Worm (Caenorhabditis elegans) whole organism, L4 larva: ENCODE results near the gene dnj-5.
A peak's percentile ranks its signal among the peaks of the same experiment; 100 is the strongest.

Experiments
- D1046.2 ChIP-seq: fragments of 200-800 bp; sonication (Bioruptor generic); IDR thresholded peaks from 2 replicates; pipeline ENCODE4 v1.3.6; 2022; ENCODE audit warnings: missing genetic modification characterization, missing compliant biosample characterization
- F26F4.8 ChIP-seq: fragments of 200-800 bp; sonication (Bioruptor generic); conservative IDR thresholded peaks from 2 replicates; pipeline ENCODE4 v1.3.6; 2022; ENCODE audit warnings: missing genetic modification characterization, missing compliant biosample characterization
- F49E8.2 ChIP-seq: sonication (generic microtip); optimal IDR thresholded peaks from 2 replicates; lab custom pipeline; 2016; ENCODE audit warnings: missing compliant biosample characterization, mild to moderate bottlenecking, missing genetic modification characterization, borderline replicate concordance
- R02D3.7 ChIP-seq: fragments of 150-350 bp; sonication (generic microtip); optimal IDR thresholded peaks from 3 replicates; lab custom pipeline; 2014; ENCODE audit warnings: missing biosample characterization, missing genetic modification characterization
- T26A8.4 ChIP-seq: fragments of 200-800 bp; sonication (Bioruptor generic); IDR thresholded peaks from 2 replicates; pipeline ENCODE4 v1.3.6; 2022; ENCODE audit warnings: missing genetic modification characterization, missing compliant biosample characterization
- Y105C5A.15 ChIP-seq: fragments of 200-800 bp; sonication (Bioruptor generic); IDR thresholded peaks from 2 replicates; pipeline ENCODE4 v1.3.6; 2022; ENCODE audit warnings: missing genetic modification characterization, missing compliant biosample characterization
- ZK337.2 ChIP-seq: fragments of 200-800 bp; sonication (Bioruptor generic); IDR thresholded peaks from 2 replicates; pipeline ENCODE4 v1.3.6; 2022; ENCODE audit warnings: missing genetic modification reagents, missing genetic modification characterization, missing compliant biosample characterization
- ZK546.5 ChIP-seq, 2 experiments: sonication (generic microtip); optimal IDR thresholded peaks; 2 replicates each; lab custom pipeline; 2017; ENCODE audit warnings: missing biosample characterization in 2 of 2, missing genetic modification characterization in 2 of 2
- aha-1 ChIP-seq: fragments of 150-350 bp; peaks from one replicate; lab custom pipeline; 2014; ENCODE audit warnings: missing biosample characterization, missing genetic modification characterization
- ama-1 ChIP-seq: fragments of 150-350 bp; optimal IDR thresholded peaks from 2 replicates; lab custom pipeline; 2014; ENCODE audit warnings: inconsistent platforms, mixed read lengths
- ceh-20 ChIP-seq: fragments of 200-800 bp; sonication (Bioruptor generic); IDR thresholded peaks from 2 replicates; pipeline ENCODE4 v1.3.6; 2022; ENCODE audit warnings: missing genetic modification reagents, missing genetic modification characterization, missing compliant biosample characterization
- ceh-28 ChIP-seq: fragments of 150-350 bp; optimal IDR thresholded peaks from 2 replicates; lab custom pipeline; 2014; ENCODE audit warnings: missing biosample characterization, missing genetic modification reagents, missing genetic modification characterization
- ceh-32 ChIP-seq: sonication (generic microtip); optimal IDR thresholded peaks from 2 replicates; lab custom pipeline; 2016; ENCODE audit warnings: mild to moderate bottlenecking, missing genetic modification characterization, missing compliant biosample characterization; ENCODE audit not compliant: poor library complexity
- ceh-44 ChIP-seq: fragments of 200-800 bp; sonication (Bioruptor generic); IDR thresholded peaks from 2 replicates; pipeline ENCODE4 v1.3.6; 2022; ENCODE audit warnings: missing genetic modification reagents, missing genetic modification characterization, missing compliant biosample characterization
- ceh-62 ChIP-seq: sonication (generic microtip); optimal IDR thresholded peaks from 2 replicates; lab custom pipeline; 2017; ENCODE audit warnings: missing biosample characterization, missing genetic modification characterization
- ces-1 ChIP-seq: fragments of 150-350 bp; sonication (generic microtip); optimal IDR thresholded peaks from 4 replicates; lab custom pipeline; 2014; ENCODE audit warnings: missing biosample characterization, missing genetic modification reagents, missing genetic modification characterization
- daf-16 ChIP-seq, 3 experiments: sonication (generic microtip); optimal IDR thresholded peaks; 2 replicates each; lab custom pipeline; 2016 to 2017; ENCODE audit warnings: missing genetic modification characterization in 3 of 3, missing genetic modification reagents in 3 of 3, mild to moderate bottlenecking in 2 of 3, missing compliant biosample characterization in 2 of 3, missing biosample characterization in 1 of 3, moderate library complexity in 1 of 3
- dmd-6 ChIP-seq: fragments of 200-800 bp; sonication (Bioruptor generic); IDR thresholded peaks from 2 replicates; pipeline ENCODE4 v1.3.6; 2022; ENCODE audit warnings: missing genetic modification reagents, missing genetic modification characterization, missing compliant biosample characterization
- dmd-9 ChIP-seq: fragments of 200-800 bp; sonication (Bioruptor generic); IDR thresholded peaks from 2 replicates; pipeline ENCODE4 v1.3.6; 2022; ENCODE audit warnings: missing genetic modification reagents, missing genetic modification characterization, missing compliant biosample characterization
- dve-1 ChIP-seq: sonication (generic microtip); optimal IDR thresholded peaks from 2 replicates; lab custom pipeline; 2017; ENCODE audit warnings: antibody characterized with exemption, mild to moderate bottlenecking, missing genetic modification characterization, missing compliant biosample characterization; ENCODE audit not compliant: insufficient read depth
- fos-1 ChIP-seq: fragments of 150-350 bp; optimal IDR thresholded peaks from 2 replicates; lab custom pipeline; 2014; ENCODE audit warnings: missing biosample characterization, missing genetic modification characterization
- hlh-11 ChIP-seq: fragments of 200-800 bp; sonication (Bioruptor generic); optimal IDR thresholded peaks from 2 replicates; lab custom pipeline; 2018; ENCODE audit warnings: mild to moderate bottlenecking, missing genetic modification characterization, missing compliant biosample characterization
- hlh-30 ChIP-seq: sonication (generic microtip); optimal IDR thresholded peaks from 2 replicates; lab custom pipeline; 2017; ENCODE audit warnings: antibody characterized with exemption, mild to moderate bottlenecking, missing genetic modification characterization, missing compliant biosample characterization; ENCODE audit not compliant: insufficient read depth
- hmg-1.1 ChIP-seq: fragments of 200-800 bp; sonication (Bioruptor generic); IDR thresholded peaks from 2 replicates; pipeline ENCODE4 v1.3.6; 2022; ENCODE audit warnings: missing genetic modification reagents, missing genetic modification characterization, missing compliant biosample characterization
- jun-1 ChIP-seq: fragments of 150-350 bp; optimal IDR thresholded peaks from 2 replicates; lab custom pipeline; 2014; ENCODE audit warnings: missing biosample characterization, missing genetic modification reagents, missing genetic modification characterization
- lin-13 ChIP-seq: fragments of 150-350 bp; optimal IDR thresholded peaks from 2 replicates; lab custom pipeline; 2014; ENCODE audit warnings: missing biosample characterization, missing genetic modification reagents, missing genetic modification characterization
- lin-29 ChIP-seq: fragments of 200-800 bp; sonication (Bioruptor generic); IDR thresholded peaks from 2 replicates; pipeline ENCODE4 v1.3.6; 2022; ENCODE audit warnings: missing genetic modification reagents, missing genetic modification characterization, missing compliant biosample characterization
- mdl-1 ChIP-seq, 2 experiments: fragments of 150-350 bp in 1 of 2; sonication (generic microtip) in 1 of 2; optimal IDR thresholded peaks; 2 replicates each; lab custom pipeline; 2014 to 2017; ENCODE audit warnings: missing biosample characterization in 2 of 2, missing genetic modification characterization in 2 of 2
- mep-1 ChIP-seq: fragments of 150-350 bp; sonication (generic microtip); optimal IDR thresholded peaks from 3 replicates; lab custom pipeline; 2014; ENCODE audit warnings: missing biosample characterization, missing genetic modification characterization
- mes-2 ChIP-seq: sonication (generic microtip); optimal IDR thresholded peaks from 2 replicates; lab custom pipeline; 2016; ENCODE audit warnings: missing genotype, mild to moderate bottlenecking, missing genetic modification characterization, missing compliant biosample characterization; ENCODE audit not compliant: poor library complexity, severe bottlenecking
- mxl-3 ChIP-seq: fragments of 200-800 bp; sonication (Bioruptor generic); optimal IDR thresholded peaks from 2 replicates; lab custom pipeline; 2018; ENCODE audit warnings: mild to moderate bottlenecking, missing genetic modification characterization, missing compliant biosample characterization
- nhr-10 ChIP-seq: fragments of 150-350 bp; optimal IDR thresholded peaks from 2 replicates; lab custom pipeline; 2014; ENCODE audit warnings: missing biosample characterization, missing genetic modification characterization
- nhr-102 ChIP-seq: sonication (generic microtip); optimal IDR thresholded peaks from 2 replicates; lab custom pipeline; 2016; ENCODE audit warnings: mild to moderate bottlenecking, missing genetic modification characterization, moderate library complexity, missing compliant biosample characterization
- nhr-11 ChIP-seq: fragments of 150-350 bp; optimal IDR thresholded peaks from 2 replicates; lab custom pipeline; 2014; ENCODE audit warnings: missing biosample characterization, missing genetic modification characterization
- nhr-237 ChIP-seq: sonication (generic microtip); optimal IDR thresholded peaks from 2 replicates; lab custom pipeline; 2017; ENCODE audit warnings: missing biosample characterization, missing genetic modification characterization
- nhr-25 ChIP-seq: sonication (generic microtip); optimal IDR thresholded peaks from 2 replicates; lab custom pipeline; 2017; ENCODE audit warnings: missing genetic modification characterization, mild to moderate bottlenecking, missing compliant biosample characterization, antibody characterized with exemption, moderate library complexity, borderline replicate concordance; ENCODE audit not compliant: insufficient read depth
- nhr-28 ChIP-seq: fragments of 150-350 bp; optimal IDR thresholded peaks from 2 replicates; lab custom pipeline; 2014; ENCODE audit warnings: missing biosample characterization, missing genetic modification characterization
- nhr-41 ChIP-seq: fragments of 200-800 bp; sonication (Bioruptor generic); IDR thresholded peaks from 2 replicates; pipeline ENCODE4 v1.3.6; 2022; ENCODE audit warnings: missing genetic modification reagents, missing genetic modification characterization, missing compliant biosample characterization
- pha-4 ChIP-seq, 2 experiments: fragments of 150-350 bp in 1 of 2; fragments of 200-800 bp in 1 of 2; sonication (Bioruptor generic) in 1 of 2; IDR thresholded peaks in 1 of 2; optimal IDR thresholded peaks in 1 of 2; 2 replicates each; pipeline versions ENCODE4 v1.3.6 to Lab custom; 2014 to 2022; ENCODE audit warnings: missing genetic modification characterization in 2 of 2, missing genetic modification reagents in 2 of 2, missing biosample characterization in 1 of 2, missing compliant biosample characterization in 1 of 2
- set-16 ChIP-seq: fragments of 200-800 bp; sonication (Bioruptor generic); IDR thresholded peaks from 2 replicates; pipeline ENCODE4 v1.3.6; 2022; ENCODE audit warnings: missing genetic modification reagents, missing genetic modification characterization, missing compliant biosample characterization
- spr-1 ChIP-seq: sonication (generic microtip); optimal IDR thresholded peaks from 2 replicates; lab custom pipeline; 2016; ENCODE audit warnings: mild to moderate bottlenecking, missing genetic modification characterization, missing compliant biosample characterization
- tag-97 ChIP-seq: fragments of 200-800 bp; sonication (Bioruptor generic); IDR thresholded peaks from 2 replicates; pipeline ENCODE4 v1.3.6; 2022; ENCODE audit warnings: missing genetic modification characterization, missing compliant biosample characterization
- tra-1 ChIP-seq: fragments of 200-800 bp; sonication (Bioruptor generic); IDR thresholded peaks from 2 replicates; pipeline ENCODE4 v1.3.6; 2022; ENCODE audit warnings: missing genetic modification reagents, missing genetic modification characterization, missing compliant biosample characterization
- unc-62 ChIP-seq, 3 experiments: fragments of 150-350 bp in 1 of 3; sonication (generic microtip); optimal IDR thresholded peaks in 2 of 3; peaks in 1 of 3; 1 replicate in 1 of 3; 2 replicates in 2 of 3; lab custom pipeline; 2014 to 2017; ENCODE audit warnings: missing biosample characterization in 3 of 3, missing genetic modification characterization in 3 of 3, missing genetic modification reagents in 3 of 3, missing genotype in 1 of 3
- zag-1 ChIP-seq: fragments of 150-350 bp; optimal IDR thresholded peaks from 2 replicates; lab custom pipeline; 2014; ENCODE audit warnings: missing biosample characterization, missing genetic modification characterization

Gene dnj-5

ce11 chrII:6830923-6831322 is 27.2 kb downstream of the dnj-5 start:
- TF ChIP-seq mes-2 (tag; lab: Kevin White, UChicago) (peak; percentile 20), dmd-6 (GFP tag; lab: Robert Waterston, UW) (no peak), aha-1 (peak; percentile 8)

DNA sequence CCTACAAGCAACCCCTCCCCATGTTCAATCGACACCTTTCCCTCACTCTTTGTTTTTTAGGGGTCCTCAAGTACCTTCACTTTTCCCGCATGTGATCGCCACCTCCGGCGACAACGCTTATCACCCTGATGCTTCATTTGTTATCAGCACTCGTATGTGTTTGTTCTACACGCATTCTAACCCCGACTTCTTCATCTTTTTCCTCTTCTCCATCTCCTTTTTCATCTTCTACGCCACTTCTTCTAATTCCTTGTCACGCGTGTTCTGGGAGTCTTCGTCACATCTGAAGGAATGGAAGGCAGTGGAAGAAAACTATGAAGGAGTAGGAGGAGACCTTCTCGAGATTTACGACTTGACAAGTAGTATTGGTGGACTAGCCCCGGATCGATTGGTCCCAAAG is 28.1 kb downstream of the dnj-5 start:
- TF ChIP-seq nhr-10 (tag; lab: Kevin White, UChicago) (no peak), unc-62 (GFP tag; optimal IDR thresholded peaks at IDR 0.05 in 1 of 2; lab: Kevin White, UChicago) (peak in 1 of 2 experiments; percentile 99), unc-62 (tag; optimal IDR thresholded peaks at IDR 0.05; lab: Kevin White, UChicago) (no peak), dve-1 (tag; lab: Kevin White, UChicago) (peak; percentile 22), ceh-62 (tag; lab: Kevin White, UChicago) (no peak), hlh-30 (peak; percentile 83), pha-4 (GFP tag; IDR thresholded peaks at IDR 0.05; lab: Robert Waterston, UW) (no peak), pha-4 (tag; optimal IDR thresholded peaks at IDR 0.05; lab: Kevin White, UChicago) (no peak), ceh-32 (tag; lab: Kevin White, UChicago) (no peak), hlh-11 (tag; lab: Kevin White, UChicago) (peak; percentile 51), set-16 (no peak), nhr-28 (peak; percentile 38), ceh-28 (tag; lab: Kevin White, UChicago) (no peak), daf-16 (GFP tag; optimal IDR thresholded peaks at IDR 0.05; lab: Kevin White, UChicago) (no peak), daf-16 (tag; optimal IDR thresholded peaks at IDR 0.05; lab: Kevin White, UChicago) (no peak), Y105C5A.15 (GFP tag; lab: Robert Waterston, UW) (no peak), mdl-1 (tag; optimal IDR thresholded peaks at IDR 0.05; lab: Kevin White, UChicago) (peak in 1 of 2 experiments; percentile 32), mxl-3 (GFP tag; lab: Kevin White, UChicago) (peak; percentile 49), jun-1 (no peak), mep-1 (tag; lab: Kevin White, UChicago) (peak; percentile 6), ceh-20 (GFP tag; lab: Robert Waterston, UW) (no peak), nhr-102 (tag; lab: Kevin White, UChicago) (no peak), nhr-11 (tag; lab: Kevin White, UChicago) (no peak), nhr-41 (GFP tag; lab: Robert Waterston, UW) (no peak), aha-1 (peak; percentile 92), R02D3.7 (tag; lab: Kevin White, UChicago) (no peak), tag-97 (GFP tag; lab: Robert Waterston, UW) (no peak)

DNA sequence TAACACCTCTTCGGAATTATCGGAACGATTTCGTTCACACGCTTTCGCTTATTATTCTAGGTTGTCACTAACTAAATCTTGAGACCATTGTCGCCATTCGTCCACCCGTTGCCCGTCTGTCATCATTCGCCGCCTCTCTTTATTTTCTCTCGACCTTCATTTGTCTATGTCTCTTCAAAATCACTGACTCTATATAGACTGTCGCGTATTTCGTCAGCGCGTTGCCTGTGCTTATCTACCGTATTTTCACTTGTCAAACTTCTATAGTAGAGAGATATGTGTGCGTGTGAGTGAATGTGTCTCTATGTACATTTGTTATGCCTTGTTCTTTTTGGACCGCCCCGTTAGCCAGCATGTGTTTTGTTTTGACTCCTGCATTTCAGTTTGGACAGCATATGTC is 29.0 kb downstream of the dnj-5 start:
- TF ChIP-seq spr-1 (tag; lab: Kevin White, UChicago) (no peak), nhr-28 (peak; percentile 84), ZK546.5 (tag; optimal IDR thresholded peaks at IDR 0.05; lab: Kevin White, UChicago) (no peak), ama-1 (lab: Kevin White, UChicago) (no peak), zag-1 (tag; lab: Kevin White, UChicago) (no peak), nhr-10 (tag; lab: Kevin White, UChicago) (peak; percentile 0), mxl-3 (GFP tag; lab: Kevin White, UChicago) (peak; percentile 82), dmd-9 (GFP tag; lab: Robert Waterston, UW) (no peak), ceh-44 (no peak), hmg-1.1 (GFP tag; lab: Robert Waterston, UW) (no peak), fos-1 (tag; lab: Kevin White, UChicago) (no peak), lin-29 (GFP tag; lab: Robert Waterston, UW) (no peak), ces-1 (GFP tag; lab: Kevin White, UChicago) (no peak), ZK337.2 (no peak), nhr-237 (tag; lab: Kevin White, UChicago) (no peak), F26F4.8 (no peak), unc-62 (GFP tag; optimal IDR thresholded peaks at IDR 0.05 in 1 of 2; lab: Kevin White, UChicago) (peak in 1 of 2 experiments; percentile 99), unc-62 (tag; optimal IDR thresholded peaks at IDR 0.05; lab: Kevin White, UChicago) (no peak), mep-1 (tag; lab: Kevin White, UChicago) (peak; percentile 31), D1046.2 (GFP tag; lab: Robert Waterston, UW) (no peak), nhr-25 (tag; lab: Kevin White, UChicago) (peak; percentile 28), dmd-6 (GFP tag; lab: Robert Waterston, UW) (peak; percentile 60; the same call in 1 of the 2 replicates), F49E8.2 (tag; lab: Kevin White, UChicago) (no peak), lin-13 (GFP tag; lab: Kevin White, UChicago) (peak; percentile 10), T26A8.4 (GFP tag; lab: Robert Waterston, UW) (no peak), tra-1 (GFP tag; lab: Robert Waterston, UW) (0 out of 2 replicates have a peak, but pooled peaks have one; percentile 38), dve-1 (tag; lab: Kevin White, UChicago) (peak; percentile 66)
